Worm (Caenorhabditis elegans): ENCODE measurements around the gene yju-2.

Gene yju-2

DNA sequence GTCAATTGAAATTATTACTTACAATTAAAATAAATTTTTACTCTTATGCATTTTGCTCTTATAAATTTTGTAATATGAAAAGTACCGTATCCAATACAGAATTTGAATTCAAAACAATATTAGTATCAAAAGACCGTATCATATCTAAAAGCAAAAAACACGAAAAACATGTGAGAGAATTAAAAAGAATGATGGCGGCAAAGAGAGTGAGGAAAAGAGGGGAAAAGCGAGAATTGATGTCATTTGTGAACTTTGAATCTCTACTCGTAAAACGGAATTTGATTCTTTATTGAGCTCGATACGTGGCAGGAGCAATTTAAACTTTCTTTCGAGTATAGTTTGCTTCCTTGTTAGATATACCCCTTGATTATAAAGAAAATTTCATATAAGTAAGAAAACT, 29.6 kb upstream of the yju-2 start:
- TF ChIP-seq ets-4 (tag; optimal IDR thresholded peaks at IDR 0.05) (no peak), ref-2 (tag; optimal IDR thresholded peaks at IDR 0.05) (no peak), hlh-6 (tag; optimal IDR thresholded peaks at IDR 0.05) (no peak), T23F11.4 (GFP tag; optimal IDR thresholded peaks at IDR 0.05) (no peak)

DNA sequence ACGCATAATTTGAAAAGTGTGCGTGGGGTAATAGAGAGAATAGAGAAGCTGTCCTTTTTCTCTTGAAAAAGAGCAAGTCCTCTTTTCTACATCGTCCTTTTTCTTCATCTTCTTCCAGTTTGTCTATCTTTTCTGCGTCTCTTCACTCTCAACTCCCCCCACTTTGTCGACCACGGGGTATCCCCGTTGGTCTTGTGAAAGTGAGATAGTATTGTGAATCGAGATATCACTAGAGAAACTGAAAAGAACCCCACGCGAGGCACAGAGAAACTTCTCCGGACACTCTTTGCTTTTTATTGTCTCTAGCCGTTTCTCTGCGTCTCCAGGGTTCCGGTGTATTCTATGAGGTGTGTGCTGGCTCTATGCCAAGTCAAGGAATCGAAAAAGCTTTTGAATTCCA, 28.5 kb upstream of the yju-2 start:
- TF ChIP-seq zip-5 (tag; optimal IDR thresholded peaks at IDR 0.05) (peak; percentile 3), nhr-11 (tag; optimal IDR thresholded peaks at IDR 0.05) (no peak), tbx-7 (tag; optimal IDR thresholded peaks at IDR 0.05) (no peak), ref-2 (tag; optimal IDR thresholded peaks at IDR 0.05) (peak; percentile 74), syd-9 (tag; optimal IDR thresholded peaks at IDR 0.05) (no peak), lim-6 (tag; optimal IDR thresholded peaks at IDR 0.05) (no peak), ceh-22 (tag; optimal IDR thresholded peaks at IDR 0.05) (no peak), ets-4 (tag; optimal IDR thresholded peaks at IDR 0.05) (peak; percentile 68), ceh-30 (tag; optimal IDR thresholded peaks at IDR 0.05) (no peak), pag-3 (tag; optimal IDR thresholded peaks at IDR 0.05; ENCODE audit: borderline replicate concordance) (no peak), F13H6.1 (tag; optimal IDR thresholded peaks at IDR 0.05) (peak; percentile 16), pqm-1 (tag; optimal IDR thresholded peaks at IDR 0.05) (peak; percentile 71), madf-2 (tag; optimal IDR thresholded peaks at IDR 0.05) (no peak), nfya-1 (tag; optimal IDR thresholded peaks at IDR 0.05) (peak; percentile 93), fax-1 (tag; optimal IDR thresholded peaks at IDR 0.05) (peak; percentile 3), tbx-2 (tag; optimal IDR thresholded peaks at IDR 0.05) (peak; percentile 89), hlh-15 (tag; optimal IDR thresholded peaks at IDR 0.05) (no peak), mec-3 (tag; optimal IDR thresholded peaks at IDR 0.05; ENCODE audit: borderline replicate concordance) (no peak), fkh-6 (tag; optimal IDR thresholded peaks at IDR 0.05) (no peak), ceh-6 (GFP tag; optimal IDR thresholded peaks at IDR 0.05) (no peak), hlh-30 (tag; optimal IDR thresholded peaks at IDR 0.05; ENCODE audit: insufficient read depth) (peak; percentile 98), hlh-6 (tag; optimal IDR thresholded peaks at IDR 0.05) (no peak), C08G9.2 (tag; optimal IDR thresholded peaks at IDR 0.05) (peak; percentile 47), elt-2 (tag; optimal IDR thresholded peaks at IDR 0.05) (no peak), ceh-9 (tag; optimal IDR thresholded peaks at IDR 0.05) (no peak), T23F11.4 (GFP tag; optimal IDR thresholded peaks at IDR 0.05) (no peak), C38D4.7 (GFP tag; optimal IDR thresholded peaks at IDR 0.05) (no peak), rnt-1 (tag; optimal IDR thresholded peaks at IDR 0.05) (peak; percentile 80), hlh-13 (GFP tag; optimal IDR thresholded peaks at IDR 0.05) (no peak), pha-4 (tag; optimal IDR thresholded peaks at IDR 0.05) (no peak), elt-4 (tag; optimal IDR thresholded peaks at IDR 0.05) (no peak), pax-1 (tag; optimal IDR thresholded peaks at IDR 0.05) (peak; percentile 52), dmd-4 (tag; optimal IDR thresholded peaks at IDR 0.05; ENCODE audit: borderline replicate concordance) (peak; percentile 35), ceh-24 (tag; optimal IDR thresholded peaks at IDR 0.05) (no peak), ceh-2 (tag; optimal IDR thresholded peaks at IDR 0.05) (peak; percentile 30), hlh-8 (tag; optimal IDR thresholded peaks at IDR 0.05) (peak; percentile 57), pha-2 (tag; optimal IDR thresholded peaks at IDR 0.05) (no peak), ceh-18 (tag; optimal IDR thresholded peaks at IDR 0.05) (peak; percentile 90), dve-1 (tag; optimal IDR thresholded peaks at IDR 0.05) (peak; percentile 41), sox-4 (tag; optimal IDR thresholded peaks at IDR 0.05) (no peak), K02D7.2 (tag; optimal IDR thresholded peaks at IDR 0.05) (no peak), ahr-1 (tag; optimal IDR thresholded peaks at IDR 0.05) (no peak), fkh-10 (GFP tag; optimal IDR thresholded peaks at IDR 0.05) (peak; percentile 48), ceh-14 (tag; optimal IDR thresholded peaks at IDR 0.05) (peak; percentile 53), unc-3 (GFP tag; conservative IDR thresholded peaks at IDR 0.05) (no peak), unc-3 (tag; optimal IDR thresholded peaks at IDR 0.05) (peak; percentile 45), ceh-19 (GFP tag; optimal IDR thresholded peaks at IDR 0.05) (no peak), pros-1 (tag; optimal IDR thresholded peaks at IDR 0.05) (peak; percentile 84), ttx-3 (tag; optimal IDR thresholded peaks at IDR 0.05) (no peak), che-1 (tag; optimal IDR thresholded peaks at IDR 0.05) (no peak), ceh-34 (tag; optimal IDR thresholded peaks at IDR 0.05) (peak; percentile 82)
